Fruit fly (Drosophila melanogaster) whole organism, embryonic: Measurements from ENCODE around the gene Glg1.

Experiments used
- Aef1 ChIP-seq: fragments of 200-800 bp; sonication (Bioruptor generic); IDR thresholded peaks from 3 replicates; pipeline ENCODE4 v1.3.6; 2022; ENCODE audit warnings: missing biosample characterization, missing genetic modification characterization
- BEAF-32 ChIP-seq: fragments of 200-800 bp; sonication (Bioruptor generic); optimal IDR thresholded peaks from 3 replicates; lab custom pipeline; 2017; ENCODE audit warnings: missing biosample characterization, missing genetic modification characterization, mild to moderate bottlenecking, moderate library complexity, missing genetic modification reagents
- Bdp1 ChIP-seq: fragments of 200-800 bp; sonication (Bioruptor generic); optimal IDR thresholded peaks from 3 replicates; lab custom pipeline; 2016; ENCODE audit warnings: missing biosample characterization, missing genetic modification characterization
- Blimp-1 ChIP-seq: fragments of 200-800 bp; sonication (Bioruptor generic); optimal IDR thresholded peaks from 3 replicates; lab custom pipeline; 2018; ENCODE audit warnings: missing biosample characterization, missing genetic modification characterization, mild to moderate bottlenecking, moderate library complexity, missing genetic modification reagents
- CG10147 ChIP-seq: fragments of 200-800 bp; sonication (Bioruptor generic); optimal IDR thresholded peaks from 2 replicates; lab custom pipeline; 2019; ENCODE audit warnings: missing biosample characterization, mild to moderate bottlenecking, missing genetic modification characterization, moderate library complexity
- CG11504 ChIP-seq: fragments of 200-800 bp; sonication (Bioruptor generic); optimal IDR thresholded peaks from 3 replicates; lab custom pipeline; 2019; ENCODE audit warnings: missing biosample characterization, mild to moderate bottlenecking, missing genetic modification characterization, moderate library complexity
- CG14710 ChIP-seq: fragments of 200-800 bp; sonication (Bioruptor generic); optimal IDR thresholded peaks from 3 replicates; lab custom pipeline; 2019; ENCODE audit warnings: missing biosample characterization, mild to moderate bottlenecking, missing genetic modification characterization, moderate library complexity
- CG14860 ChIP-seq: fragments of 200-800 bp; sonication (Bioruptor generic); IDR thresholded peaks from 3 replicates; pipeline ENCODE4 v1.3.6; 2022; ENCODE audit warnings: missing biosample characterization, missing genetic modification characterization; ENCODE audit not compliant: partially characterized antibody
- CG15073 ChIP-seq: fragments of 200-800 bp; sonication (Bioruptor generic); optimal IDR thresholded peaks from 2 replicates; lab custom pipeline; 2016; ENCODE audit warnings: missing biosample characterization, missing genetic modification characterization
- CG1529 ChIP-seq: fragments of 200-800 bp; sonication (Bioruptor generic); optimal IDR thresholded peaks from 3 replicates; lab custom pipeline; 2018; ENCODE audit warnings: missing biosample characterization, missing genetic modification characterization
- CG17328 ChIP-seq: fragments of 200-800 bp; sonication (Bioruptor generic); IDR thresholded peaks from 2 replicates; pipeline ENCODE4 v1.3.6; 2022; ENCODE audit warnings: missing biosample characterization, missing genetic modification characterization
- CG2712 ChIP-seq: fragments of 200-800 bp; optimal IDR thresholded peaks from 3 replicates; lab custom pipeline; 2019; ENCODE audit warnings: missing biosample characterization, mild to moderate bottlenecking, missing genetic modification characterization, moderate library complexity
- CG30403 ChIP-seq: fragments of 200-800 bp; sonication (Bioruptor generic); optimal IDR thresholded peaks from 3 replicates; lab custom pipeline; 2016; ENCODE audit warnings: missing biosample characterization, missing genetic modification characterization
- CG32532 ChIP-seq: fragments of 200-800 bp; sonication (Bioruptor generic); IDR thresholded peaks from 2 replicates; pipeline ENCODE4 v1.3.6; 2022; ENCODE audit warnings: missing biosample characterization, missing genetic modification characterization
- CG32767 ChIP-seq: fragments of 200-800 bp; sonication (Bioruptor generic); IDR thresholded peaks from 2 replicates; pipeline ENCODE4 v1.3.6; 2022; ENCODE audit warnings: missing biosample characterization, missing genetic modification characterization
- CG4360 ChIP-seq: fragments of 200-800 bp; sonication (Bioruptor generic); IDR thresholded peaks from 2 replicates; pipeline ENCODE4 v1.3.6; 2022; ENCODE audit warnings: missing biosample characterization, missing genetic modification characterization
- CG43689 ChIP-seq: fragments of 200-800 bp; sonication (Bioruptor generic); IDR thresholded peaks from 2 replicates; pipeline ENCODE4 v1.3.6; 2022; ENCODE audit warnings: missing biosample characterization, missing genetic modification characterization
- CG4617 ChIP-seq: fragments of 200-800 bp; sonication (Bioruptor generic); optimal IDR thresholded peaks from 3 replicates; lab custom pipeline; 2016; ENCODE audit warnings: missing biosample characterization, missing genetic modification characterization, borderline replicate concordance
- CG5953 ChIP-seq: fragments of 200-800 bp; sonication (Bioruptor generic); IDR thresholded peaks from 2 replicates; pipeline ENCODE4 v1.3.6; 2022; ENCODE audit warnings: missing biosample characterization, missing genetic modification characterization
- CG6683 ChIP-seq: fragments of 200-800 bp; sonication (Bioruptor generic); optimal IDR thresholded peaks from 2 replicates; lab custom pipeline; 2017; ENCODE audit warnings: missing biosample characterization, mild to moderate bottlenecking, missing genetic modification characterization, missing genetic modification reagents
- CG8290 ChIP-seq, 3 experiments: fragments of 200-800 bp; sonication (Bioruptor generic); optimal IDR thresholded peaks; 2 replicates each; lab custom pipeline; 2016 to 2019; ENCODE audit warnings: missing biosample characterization in 3 of 3, missing genetic modification characterization in 3 of 3, mild to moderate bottlenecking in 2 of 3, moderate library complexity in 1 of 3
- CG8388 ChIP-seq: fragments of 200-800 bp; sonication (Bioruptor generic); optimal IDR thresholded peaks from 2 replicates; lab custom pipeline; 2019; ENCODE audit warnings: missing biosample characterization, mild to moderate bottlenecking, missing genetic modification characterization, moderate library complexity
- Deaf1 ChIP-seq: fragments of 200-800 bp; optimal IDR thresholded peaks from 3 replicates; lab custom pipeline; 2019; ENCODE audit warnings: missing biosample characterization, mild to moderate bottlenecking, missing genetic modification characterization, moderate library complexity
- Dip3 ChIP-seq: fragments of 200-800 bp; sonication (Bioruptor generic); optimal IDR thresholded peaks from 3 replicates; lab custom pipeline; 2016; ENCODE audit warnings: missing biosample characterization, missing genetic modification characterization
- Dref ChIP-seq: fragments of 200-800 bp; sonication (Bioruptor generic); IDR thresholded peaks from 2 replicates; pipeline ENCODE4 v1.3.6; 2022; ENCODE audit warnings: missing biosample characterization, missing genetic modification characterization
- Ets97D ChIP-seq: fragments of 200-800 bp; sonication (Bioruptor generic); optimal IDR thresholded peaks from 3 replicates; lab custom pipeline; 2016; ENCODE audit warnings: missing biosample characterization, missing genetic modification characterization
- Meics ChIP-seq: fragments of 200-800 bp; sonication (Bioruptor generic); optimal IDR thresholded peaks from 2 replicates; lab custom pipeline; 2017; ENCODE audit warnings: missing biosample characterization, mild to moderate bottlenecking, missing genetic modification characterization
- NC2β ChIP-seq: fragments of 200-800 bp; sonication (Bioruptor generic); optimal IDR thresholded peaks from 2 replicates; lab custom pipeline; 2016; ENCODE audit warnings: missing biosample characterization, missing genetic modification characterization
- Rx ChIP-seq: fragments of 200-800 bp; sonication (Bioruptor generic); IDR thresholded peaks from 2 replicates; pipeline ENCODE4 v1.3.6; 2022; ENCODE audit warnings: missing biosample characterization, missing genetic modification characterization
- Spps ChIP-seq: fragments of 200-800 bp; sonication (Bioruptor generic); optimal IDR thresholded peaks from 2 replicates; lab custom pipeline; 2018; ENCODE audit warnings: missing biosample characterization, mild to moderate bottlenecking, missing genetic modification characterization
- bcd ChIP-seq: fragments of 200-800 bp; sonication (Bioruptor generic); optimal IDR thresholded peaks from 2 replicates; lab custom pipeline; 2017; ENCODE audit warnings: missing biosample characterization, mild to moderate bottlenecking, missing genetic modification characterization
- bigmax ChIP-seq: fragments of 200-800 bp; sonication (Bioruptor generic); optimal IDR thresholded peaks from 2 replicates; lab custom pipeline; 2018; ENCODE audit warnings: missing biosample characterization, mild to moderate bottlenecking, missing genetic modification characterization
- cas ChIP-seq: fragments of 200-800 bp; sonication (Bioruptor generic); IDR thresholded peaks from 2 replicates; pipeline ENCODE4 v1.3.6; 2022; ENCODE audit warnings: missing biosample characterization, missing genetic modification characterization
- dimm ChIP-seq: fragments of 200-800 bp; sonication (Bioruptor generic); IDR thresholded peaks from 2 replicates; pipeline ENCODE4 v1.3.6; 2022; ENCODE audit warnings: missing biosample characterization, missing genetic modification characterization
- ems ChIP-seq: fragments of 200-800 bp; sonication (Bioruptor generic); optimal IDR thresholded peaks from 3 replicates; lab custom pipeline; 2016; ENCODE audit warnings: missing biosample characterization, missing genetic modification characterization
- nmo ChIP-seq: fragments of 200-800 bp; sonication (Bioruptor generic); optimal IDR thresholded peaks from 2 replicates; lab custom pipeline; 2018; ENCODE audit warnings: missing biosample characterization, mild to moderate bottlenecking, missing genetic modification characterization, moderate library complexity
- oc ChIP-seq: fragments of 200-800 bp; sonication (Bioruptor generic); optimal IDR thresholded peaks from 2 replicates; lab custom pipeline; 2018; ENCODE audit warnings: missing biosample characterization, mild to moderate bottlenecking, missing genetic modification characterization, moderate library complexity
- pho ChIP-seq: fragments of 200-800 bp; sonication (Bioruptor generic); optimal IDR thresholded peaks from 2 replicates; lab custom pipeline; 2016; ENCODE audit warnings: missing biosample characterization, missing genetic modification characterization
- ranshi ChIP-seq: fragments of 200-800 bp; sonication (Bioruptor generic); IDR thresholded peaks from 2 replicates; pipeline ENCODE4 v1.3.6; 2022; ENCODE audit warnings: missing biosample characterization, missing genetic modification characterization
- sima ChIP-seq: fragments of 200-800 bp; sonication (Bioruptor generic); optimal IDR thresholded peaks from 2 replicates; lab custom pipeline; 2016; ENCODE audit warnings: missing biosample characterization, missing genetic modification characterization
- slou ChIP-seq: fragments of 200-800 bp; sonication (Bioruptor generic); optimal IDR thresholded peaks from 3 replicates; lab custom pipeline; 2016; ENCODE audit warnings: missing biosample characterization, missing genetic modification characterization
- slp2 ChIP-seq: fragments of 200-800 bp; sonication (Bioruptor generic); optimal IDR thresholded peaks from 2 replicates; lab custom pipeline; 2016; ENCODE audit warnings: missing biosample characterization, missing genetic modification characterization
- sna ChIP-seq: fragments of 200-800 bp; sonication (Bioruptor generic); IDR thresholded peaks from 2 replicates; pipeline ENCODE4 v1.3.6; 2022; ENCODE audit warnings: missing biosample characterization, missing genetic modification characterization; ENCODE audit not compliant: partially characterized antibody
- so ChIP-seq: fragments of 200-800 bp; sonication (Bioruptor generic); IDR thresholded peaks from 3 replicates; pipeline ENCODE4 v1.3.6; 2022; ENCODE audit warnings: missing biosample characterization, missing genetic modification characterization
- tap ChIP-seq: fragments of 200-800 bp; optimal IDR thresholded peaks from 3 replicates; lab custom pipeline; 2019; ENCODE audit warnings: missing biosample characterization, mild to moderate bottlenecking, missing genetic modification characterization, moderate library complexity
- tgo ChIP-seq: fragments of 200-800 bp; sonication (Bioruptor generic); IDR thresholded peaks from 3 replicates; pipeline ENCODE4 v1.3.6; 2022; ENCODE audit warnings: missing biosample characterization, missing genetic modification characterization
- tin ChIP-seq: fragments of 200-800 bp; sonication (Bioruptor generic); optimal IDR thresholded peaks from 3 replicates; lab custom pipeline; 2016; ENCODE audit warnings: missing biosample characterization, missing genetic modification characterization
- toy ChIP-seq: fragments of 200-800 bp; sonication (Bioruptor generic); IDR thresholded peaks from 2 replicates; pipeline ENCODE4 v1.3.6; 2022; ENCODE audit warnings: missing biosample characterization, missing genetic modification characterization
- vnd ChIP-seq: fragments of 200-800 bp; sonication (Bioruptor generic); IDR thresholded peaks from 3 replicates; pipeline ENCODE4 v1.3.6; 2022; ENCODE audit warnings: missing biosample characterization, missing genetic modification characterization; ENCODE audit not compliant: partially characterized antibody
- vvl ChIP-seq: fragments of 200-800 bp; sonication (Bioruptor generic); IDR thresholded peaks from 2 replicates; pipeline ENCODE4 v1.3.6; 2022; ENCODE audit warnings: missing biosample characterization, missing genetic modification characterization
- wor ChIP-seq: fragments of 200-800 bp; sonication (Bioruptor generic); IDR thresholded peaks from 2 replicates; pipeline ENCODE4 v1.3.6; 2022; ENCODE audit warnings: missing biosample characterization, missing genetic modification characterization

Gene Glg1

DNA sequence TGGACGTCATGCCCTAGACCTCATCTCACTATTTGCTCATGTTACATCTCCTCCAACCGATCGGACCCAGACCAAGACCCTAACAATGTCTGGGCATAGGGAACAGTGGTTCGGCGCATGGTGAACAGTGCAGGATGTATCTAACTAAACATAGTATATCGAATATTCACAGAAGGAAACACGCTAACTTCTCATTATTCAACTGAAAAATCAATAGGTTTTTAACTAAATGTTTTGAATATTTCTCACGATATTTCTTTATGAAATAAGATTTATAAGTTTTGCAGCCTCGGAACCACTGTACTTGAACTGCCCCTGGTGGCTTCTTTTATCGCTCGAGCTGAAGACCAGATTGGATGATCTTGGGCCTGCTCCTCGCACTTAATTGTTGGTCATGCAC lies 53.7 kb downstream of the Glg1 start (continued):
- TF ChIP-seq CG14710 (tag; lab: Kevin White, UChicago) (peak; percentile 74), cas (GFP tag; lab: Robert Waterston, UW) (no peak), Rx (GFP tag; lab: Robert Waterston, UW) (peak; percentile 39), Deaf1 (tag; lab: Kevin White, UChicago) (no peak), bigmax (GFP tag; lab: Kevin White, UChicago) (no peak), CG5953 (no peak), CG30403 (GFP tag; lab: Kevin White, UChicago) (peak; percentile 40), CG4617 (GFP tag; lab: Kevin White, UChicago) (no peak), CG15073 (GFP tag; lab: Kevin White, UChicago) (no peak), BEAF-32 (no peak), CG1529 (GFP tag; lab: Kevin White, UChicago) (peak; percentile 28), Meics (no peak), dimm (GFP tag; lab: Robert Waterston, UW) (no peak), tin (GFP tag; lab: Kevin White, UChicago) (peak; percentile 60), CG14860 (no peak), tap (tag; lab: Kevin White, UChicago) (peak; percentile 19), CG11504 (tag; lab: Kevin White, UChicago) (peak; percentile 55), CG17328 (GFP tag; lab: Robert Waterston, UW) (peak; percentile 70), so (GFP tag; lab: Robert Waterston, UW) (peak; percentile 48; the same call in 1 of the 3 replicates), wor (GFP tag; lab: Robert Waterston, UW) (no peak), Aef1 (GFP tag; lab: Robert Waterston, UW) (peak; percentile 33; the same call in 1 of the 3 replicates), Blimp-1 (peak; percentile 72), NC2β (peak; percentile 77), tgo (GFP tag; lab: Robert Waterston, UW) (peak; percentile 57; the same call in 2 of the 3 replicates), slou (no peak), CG4360 (GFP tag; lab: Robert Waterston, UW) (no peak), CG8290 (GFP tag; optimal IDR thresholded peaks at IDR 0.05; lab: Kevin White, UChicago) (no peak), CG8290 (tag; optimal IDR thresholded peaks at IDR 0.05; lab: Kevin White, UChicago) (no peak), CG10147 (GFP tag; lab: Kevin White, UChicago) (no peak), sima (GFP tag; lab: Kevin White, UChicago) (no peak), Bdp1 (GFP tag; lab: Kevin White, UChicago) (peak; percentile 13), Ets97D (GFP tag; lab: Kevin White, UChicago) (no peak), Spps (peak; percentile 71), CG2712 (tag; lab: Kevin White, UChicago) (peak; percentile 84), ranshi (GFP tag; lab: Robert Waterston, UW) (peak; percentile 37; the same call in 1 of the 2 replicates), vvl (GFP tag; lab: Robert Waterston, UW) (peak; percentile 75), oc (tag; lab: Kevin White, UChicago) (peak; percentile 21), slp2 (peak; percentile 44), CG43689 (GFP tag; lab: Robert Waterston, UW) (no peak), ems (GFP tag; lab: Kevin White, UChicago) (peak; percentile 41), vnd (GFP tag; lab: Robert Waterston, UW) (no peak), sna (GFP tag; lab: Robert Waterston, UW) (no peak), toy (no peak), Dip3 (no peak), nmo (GFP tag; lab: Kevin White, UChicago) (peak; percentile 75), pho (no peak), CG8388 (peak; percentile 71), CG32767 (GFP tag; lab: Robert Waterston, UW) (no peak), Dref (no peak), CG32532 (GFP tag; lab: Robert Waterston, UW) (no peak), bcd (peak; percentile 41), CG6683 (GFP tag; lab: Kevin White, UChicago) (no peak)
